1 worm cellular context compared by ENCODE assay signal in the genomic region with DNA sequence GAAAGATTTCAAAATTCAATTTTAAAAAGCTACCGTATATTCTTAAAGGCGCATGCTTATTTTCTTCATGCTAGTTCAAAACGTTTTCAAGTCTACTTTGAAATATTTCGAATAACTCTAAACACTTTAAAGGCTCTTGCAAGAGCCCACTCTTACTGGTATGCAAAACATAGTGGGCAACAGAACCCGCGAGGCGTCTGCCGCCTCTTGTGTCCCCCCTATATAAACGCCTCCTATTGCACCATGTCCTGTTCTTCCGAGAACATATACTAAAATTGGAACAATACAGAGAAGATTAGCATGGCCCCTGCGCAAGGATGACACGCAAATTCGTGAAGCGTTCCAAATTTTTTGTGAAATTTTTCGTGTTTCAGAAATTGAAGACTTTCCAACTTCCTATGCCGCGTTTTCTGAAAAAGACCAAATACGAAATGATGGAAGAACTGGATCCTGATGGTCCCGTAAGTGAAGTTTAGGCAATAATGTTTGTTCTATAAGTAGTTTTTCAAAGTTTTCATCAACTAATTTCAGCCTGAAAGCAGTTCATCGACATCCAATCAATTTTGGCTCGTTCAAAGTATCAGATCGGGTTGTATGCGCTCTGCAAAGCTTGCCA.
A peak's percentile ranks its signal among the peaks of the same experiment; 100 is the strongest.
TF ChIP-seq lines count a peak whose summit lies in the region.

No protein-coding gene starts in this region.

TF ChIP-seq in whole organism, young adult, 124 proteins besides CTCF, POLR2A, EP300 and RAD21 (continued from another document):
- TF ChIP-seq hsf-1 (GFP tag; IDR thresholded peaks at IDR 0.05; lab: Robert Waterston, UW) (peak; percentile 66; the same call in 1 of the 2 replicates), pha-4 (tag; optimal IDR thresholded peaks at IDR 0.05; lab: Kevin White, UChicago) (no peak), nhr-80 (tag; optimal IDR thresholded peaks at IDR 0.05; lab: Kevin White, UChicago) (no peak), F37B4.10 (GFP tag; IDR thresholded peaks at IDR 0.05; lab: Robert Waterston, UW) (no peak), ets-4 (GFP tag; optimal IDR thresholded peaks at IDR 0.05; lab: Kevin White, UChicago) (no peak), ztf-25 (GFP tag; IDR thresholded peaks at IDR 0.05; lab: Robert Waterston, UW) (no peak), rpc-1 (optimal IDR thresholded peaks at IDR 0.05; lab: Kevin White, UChicago) (peak; percentile 54), rpc-1 (tag; optimal IDR thresholded peaks at IDR 0.05; lab: Kevin White, UChicago) (peak; percentile 74), ceh-27 (GFP tag; optimal IDR thresholded peaks at IDR 0.05; lab: Kevin White, UChicago) (no peak), lin-54 (GFP tag; optimal IDR thresholded peaks at IDR 0.05; lab: Kevin White, UChicago) (no peak), sptf-2 (GFP tag; optimal IDR thresholded peaks at IDR 0.05; lab: Kevin White, UChicago) (no peak), somi-1 (GFP tag; optimal IDR thresholded peaks at IDR 0.05; lab: Kevin White, UChicago) (no peak), attf-5 (GFP tag; optimal IDR thresholded peaks at IDR 0.05; lab: Kevin White, UChicago) (no peak), egl-44 (GFP tag; IDR thresholded peaks at IDR 0.05; lab: Robert Waterston, UW) (0 out of 2 replicates have a peak, but pooled peaks have one; percentile 36), ceh-100 (GFP tag; IDR thresholded peaks at IDR 0.05; lab: Robert Waterston, UW) (peak; percentile 46; the same call in 1 of the 2 replicates), unc-130 (GFP tag; optimal IDR thresholded peaks at IDR 0.05; lab: Kevin White, UChicago) (no peak), F39B2.1 (GFP tag; IDR thresholded peaks at IDR 0.05; lab: Robert Waterston, UW) (no peak), F55B11.4 (tag; optimal IDR thresholded peaks at IDR 0.05; lab: Kevin White, UChicago; ENCODE audit: borderline replicate concordance, insufficient read depth) (no peak), hrde-1 (tag; optimal IDR thresholded peaks at IDR 0.05; lab: Kevin White, UChicago; ENCODE audit: borderline replicate concordance) (no peak), B0035.1 (tag; optimal IDR thresholded peaks at IDR 0.05; lab: Kevin White, UChicago) (no peak), mcd-1 (GFP tag; IDR thresholded peaks at IDR 0.05; lab: Robert Waterston, UW) (peak; percentile 69), B0261.1 (tag; optimal IDR thresholded peaks at IDR 0.05; lab: Kevin White, UChicago) (peak; percentile 55), attf-3 (GFP tag; conservative IDR thresholded peaks at IDR 0.05; lab: Robert Waterston, UW) (no peak), ceh-58 (GFP tag; IDR thresholded peaks at IDR 0.05; lab: Robert Waterston, UW) (no peak), snpc-4 (GFP tag; optimal IDR thresholded peaks at IDR 0.05; lab: Kevin White, UChicago) (peak; percentile 88), snpc-4 (tag; optimal IDR thresholded peaks at IDR 0.05; lab: Kevin White, UChicago) (peak; percentile 89 to 99 (median 93)), Y95B8A.8 (GFP tag; IDR thresholded peaks at IDR 0.05; lab: Robert Waterston, UW) (no peak), dox-1 (GFP tag; IDR thresholded peaks at IDR 0.05; lab: Robert Waterston, UW) (peak; percentile 60), Y67H2A.10 (GFP tag; conservative IDR thresholded peaks at IDR 0.05; lab: Robert Waterston, UW) (no peak), sea-2 (GFP tag; IDR thresholded peaks at IDR 0.05; lab: Robert Waterston, UW) (peak; percentile 64; the same call in 1 of the 2 replicates), aptf-3 (GFP tag; IDR thresholded peaks at IDR 0.05; lab: Robert Waterston, UW) (no peak), Y53G8AR.9 (GFP tag; conservative IDR thresholded peaks at IDR 0.05; lab: Robert Waterston, UW) (0 out of 2 replicates have a peak, but pooled peaks have one; percentile 51), unc-62 (GFP tag; optimal IDR thresholded peaks at IDR 0.05; lab: Kevin White, UChicago) (no peak), efl-1 (GFP tag; optimal IDR thresholded peaks at IDR 0.05; lab: Kevin White, UChicago) (no peak), atf-7 (tag; optimal IDR thresholded peaks at IDR 0.05; lab: Kevin White, UChicago) (no peak), lsy-27 (tag; optimal IDR thresholded peaks at IDR 0.05; lab: Kevin White, UChicago; ENCODE audit: borderline replicate concordance, insufficient read depth) (no peak), madf-3 (GFP tag; IDR thresholded peaks at IDR 0.05; lab: Robert Waterston, UW) (no peak), hlh-26 (GFP tag; conservative IDR thresholded peaks at IDR 0.05; lab: Robert Waterston, UW) (no peak), let-526 (GFP tag; IDR thresholded peaks at IDR 0.05; lab: Robert Waterston, UW) (no peak), Y56A3A.18 (GFP tag; IDR thresholded peaks at IDR 0.05; lab: Robert Waterston, UW) (peak; percentile 84), F22D6.2 (tag; optimal IDR thresholded peaks at IDR 0.05; lab: Kevin White, UChicago) (no peak), gei-17 (GFP tag; optimal IDR thresholded peaks at IDR 0.05; lab: Kevin White, UChicago) (no peak), aptf-2 (GFP tag; conservative IDR thresholded peaks at IDR 0.05; lab: Robert Waterston, UW) (no peak), lin-26 (GFP tag; IDR thresholded peaks at IDR 0.05; lab: Robert Waterston, UW) (peak; percentile 83), pbrm-1 (GFP tag; IDR thresholded peaks at IDR 0.05; lab: Robert Waterston, UW) (no peak), cebp-2 (GFP tag; IDR thresholded peaks at IDR 0.05; lab: Robert Waterston, UW) (no peak), nhr-120 (GFP tag; IDR thresholded peaks at IDR 0.05; lab: Robert Waterston, UW) (no peak), ZK185.1 (tag; optimal IDR thresholded peaks at IDR 0.05; lab: Kevin White, UChicago; ENCODE audit: poor library complexity, severe bottlenecking) (no peak), dpff-1 (tag; optimal IDR thresholded peaks at IDR 0.05; lab: Kevin White, UChicago) (no peak), sdz-38 (tag; optimal IDR thresholded peaks at IDR 0.05; lab: Kevin White, UChicago) (no peak), B0019.2 (GFP tag; conservative IDR thresholded peaks at IDR 0.05; lab: Robert Waterston, UW) (no peak), egrh-3 (GFP tag; IDR thresholded peaks at IDR 0.05; lab: Robert Waterston, UW) (no peak), C17E4.6 (GFP tag; IDR thresholded peaks at IDR 0.05; lab: Robert Waterston, UW) (no peak), Y53F4B.3 (GFP tag; IDR thresholded peaks at IDR 0.05; lab: Robert Waterston, UW) (no peak), ztf-18 (tag; optimal IDR thresholded peaks at IDR 0.05; lab: Kevin White, UChicago) (peak; percentile 11), ztf-6 (GFP tag; IDR thresholded peaks at IDR 0.05; lab: Robert Waterston, UW) (0 out of 2 replicates have a peak, but pooled peaks have one; percentile 51), F33H1.4 (GFP tag; IDR thresholded peaks at IDR 0.05; lab: Robert Waterston, UW) (0 out of 2 replicates have a peak, but pooled peaks have one; percentile 17), T26A5.8 (tag; optimal IDR thresholded peaks at IDR 0.05; lab: Kevin White, UChicago) (no peak), nfya-2 (GFP tag; IDR thresholded peaks at IDR 0.05; lab: Robert Waterston, UW) (no peak), ztf-22 (GFP tag; optimal IDR thresholded peaks at IDR 0.05; lab: Kevin White, UChicago) (no peak), madf-6 (GFP tag; IDR thresholded peaks at IDR 0.05; lab: Robert Waterston, UW) (peak; percentile 81)
